Fruit fly (Drosophila melanogaster): ENCODE data around the gene shps.

Gene shps

dm6 chr3R:24320342-24320711, 41.0 kb downstream of the shps start (continued):
- TF ChIP-seq sens (GFP tag) (peak; percentile 90), pros (GFP tag; optimal IDR thresholded peaks at IDR 0.05) (peak; percentile 30), CG17328 (GFP tag; IDR thresholded peaks at IDR 0.05) (no peak), CG17912 (GFP tag; optimal IDR thresholded peaks at IDR 0.05) (peak; percentile 25), bsh (GFP tag; optimal IDR thresholded peaks at IDR 0.05) (no peak), CG32767 (GFP tag; IDR thresholded peaks at IDR 0.05) (0 out of 2 replicates have a peak, but pooled peaks have one; percentile 24), tll (GFP tag; optimal IDR thresholded peaks at IDR 0.05) (peak in 1 of 2 experiments; percentile 61), BEAF-32 (GFP tag; optimal IDR thresholded peaks at IDR 0.05) (peak; percentile 75), CG17186 (GFP tag; optimal IDR thresholded peaks at IDR 0.05) (peak; percentile 41), unc-4 (GFP tag; IDR thresholded peaks at IDR 0.05; ENCODE audit: partially characterized antibody) (peak; percentile 63), luna (GFP tag; optimal IDR thresholded peaks at IDR 0.05) (no peak), CG2116 (GFP tag; optimal IDR thresholded peaks at IDR 0.05) (peak; percentile 67), sna (GFP tag; IDR thresholded peaks at IDR 0.05; ENCODE audit: partially characterized antibody) (peak; percentile 23; the same call in 1 of the 2 replicates), Hsf (GFP tag; optimal IDR thresholded peaks at IDR 0.05) (no peak), Myb (GFP tag; optimal IDR thresholded peaks at IDR 0.05) (peak; percentile 99), knrl (GFP tag; IDR thresholded peaks at IDR 0.05; ENCODE audit: partially characterized antibody) (peak; percentile 63), ewg (GFP tag; optimal IDR thresholded peaks at IDR 0.05) (peak; percentile 99), zen (tag; optimal IDR thresholded peaks at IDR 0.05) (peak; percentile 2), dm (GFP tag; optimal IDR thresholded peaks at IDR 0.05) (peak; percentile 28), sens-2 (GFP tag; IDR thresholded peaks at IDR 0.05) (no peak), CG12391 (tag; optimal IDR thresholded peaks at IDR 0.05) (peak; percentile 79), Bgb (GFP tag; IDR thresholded peaks at IDR 0.05; ENCODE audit: partially characterized antibody) (peak; percentile 80), zen2 (GFP tag; IDR thresholded peaks at IDR 0.05; ENCODE audit: partially characterized antibody) (peak; percentile 57; the same call in 2 of the 3 replicates), CG6791 (GFP tag; IDR thresholded peaks at IDR 0.05; ENCODE audit: partially characterized antibody) (peak; percentile 81), tio (GFP tag; optimal IDR thresholded peaks at IDR 0.05) (no peak), CG14710 (tag; optimal IDR thresholded peaks at IDR 0.05) (peak; percentile 38), CG10147 (GFP tag; optimal IDR thresholded peaks at IDR 0.05) (no peak), Xrp1 (GFP tag; IDR thresholded peaks at IDR 0.05) (0 out of 2 replicates have a peak, but pooled peaks have one; percentile 23), CG17829 (tag; optimal IDR thresholded peaks at IDR 0.05) (peak; percentile 28), Vsx1 (GFP tag; optimal IDR thresholded peaks at IDR 0.05) (peak; percentile 95), Doc3 (GFP tag; IDR thresholded peaks at IDR 0.05; ENCODE audit: partially characterized antibody) (peak; percentile 38; the same call in 1 of the 3 replicates), CG13287 (GFP tag; IDR thresholded peaks at IDR 0.05; ENCODE audit: partially characterized antibody) (peak; percentile 79), ato (GFP tag; IDR thresholded peaks at IDR 0.05; ENCODE audit: partially characterized antibody) (peak; percentile 68), her (GFP tag; optimal IDR thresholded peaks at IDR 0.05) (peak; percentile 4), gfzf (GFP tag; optimal IDR thresholded peaks at IDR 0.05) (peak; percentile 13), CG30403 (GFP tag; optimal IDR thresholded peaks at IDR 0.05) (peak; percentile 6), maf-S (GFP tag; optimal IDR thresholded peaks at IDR 0.05) (no peak), row (GFP tag; IDR thresholded peaks at IDR 0.05) (peak; percentile 16; the same call in 1 of the 3 replicates), tin (GFP tag; optimal IDR thresholded peaks at IDR 0.05) (no peak), CG10321 (GFP tag; IDR thresholded peaks at IDR 0.05) (peak; percentile 97), CG11398 (GFP tag; optimal IDR thresholded peaks at IDR 0.05) (no peak), Dref (GFP tag; IDR thresholded peaks at IDR 0.05) (peak; percentile 87), pzg (GFP tag; optimal IDR thresholded peaks at IDR 0.05) (peak; percentile 79), HLH4C (GFP tag; IDR thresholded peaks at IDR 0.05; ENCODE audit: partially characterized antibody) (peak; percentile 66), unpg (GFP tag; optimal IDR thresholded peaks at IDR 0.05) (no peak), Med (GFP tag) (peak; percentile 76), chinmo (GFP tag; IDR thresholded peaks at IDR 0.05; ENCODE audit: partially characterized antibody) (peak; percentile 81; the same call in 3 of the 4 replicates), inv (GFP tag; IDR thresholded peaks at IDR 0.05; ENCODE audit: partially characterized antibody) (peak; percentile 52; the same call in 1 of the 2 replicates)

Measured in whole organism, embryonic.